Fruit fly (Drosophila melanogaster): ENCODE data around the gene CG5783.

Gene CG5783

dm6 chr2L:18158622-18159043 is 2.8 kb downstream of the CG5783 start (continued):
- TF ChIP-seq CHES-1-like (GFP tag; optimal IDR thresholded peaks at IDR 0.05) (no peak), CG6791 (GFP tag; IDR thresholded peaks at IDR 0.05; ENCODE audit: partially characterized antibody) (no peak), CG3163 (GFP tag; optimal IDR thresholded peaks at IDR 0.05) (no peak), nmo (GFP tag; optimal IDR thresholded peaks at IDR 0.05) (no peak), ham (GFP tag; IDR thresholded peaks at IDR 0.05) (no peak), peb (GFP tag; IDR thresholded peaks at IDR 0.05) (no peak), CG11504 (tag; optimal IDR thresholded peaks at IDR 0.05) (peak; percentile 52), eyg (GFP tag; optimal IDR thresholded peaks at IDR 0.05) (no peak), lab (GFP tag; optimal IDR thresholded peaks at IDR 0.05) (no peak), ro (GFP tag; IDR thresholded peaks at IDR 0.05) (no peak), CG13775 (GFP tag; optimal IDR thresholded peaks at IDR 0.05) (no peak), Oli (tag; optimal IDR thresholded peaks at IDR 0.05) (no peak), sima (GFP tag; optimal IDR thresholded peaks at IDR 0.05) (no peak), sd (tag; optimal IDR thresholded peaks at IDR 0.05) (no peak), CG1603 (tag; optimal IDR thresholded peaks at IDR 0.05) (peak; percentile 18), dpn (GFP tag; optimal IDR thresholded peaks at IDR 0.05) (no peak), Ada2b (GFP tag; IDR thresholded peaks at IDR 0.05) (no peak), CoRest (tag; optimal IDR thresholded peaks at IDR 0.05) (no peak), zen (tag; optimal IDR thresholded peaks at IDR 0.05) (peak; percentile 1), ind (GFP tag; optimal IDR thresholded peaks at IDR 0.05) (no peak), CG14441 (GFP tag; IDR thresholded peaks at IDR 0.05) (no peak), gt (GFP tag; IDR thresholded peaks at IDR 0.05) (no peak), CG7786 (GFP tag; optimal IDR thresholded peaks at IDR 0.05) (no peak), ranshi (GFP tag; IDR thresholded peaks at IDR 0.05) (no peak), CG18619 (GFP tag; optimal IDR thresholded peaks at IDR 0.05) (no peak), CG31224 (GFP tag; IDR thresholded peaks at IDR 0.05) (no peak), emc (GFP tag; optimal IDR thresholded peaks at IDR 0.05) (no peak), CG13123 (GFP tag; optimal IDR thresholded peaks at IDR 0.05) (no peak), br (optimal IDR thresholded peaks at IDR 0.05) (no peak), HHEX (GFP tag; optimal IDR thresholded peaks at IDR 0.05) (no peak), Pdp1 (GFP tag; optimal IDR thresholded peaks at IDR 0.05) (no peak), Bdp1 (GFP tag; optimal IDR thresholded peaks at IDR 0.05) (no peak), CG2199 (GFP tag; IDR thresholded peaks at IDR 0.05) (no peak), CG34224 (GFP tag; IDR thresholded peaks at IDR 0.05; ENCODE audit: partially characterized antibody) (no peak), knrl (GFP tag; IDR thresholded peaks at IDR 0.05; ENCODE audit: partially characterized antibody) (peak; percentile 35; the same call in 1 of the 3 replicates), run (tag; optimal IDR thresholded peaks at IDR 0.05) (no peak), CG17361 (GFP tag; IDR thresholded peaks at IDR 0.05) (no peak; the same call in 2 of the 3 replicates), E2f2 (GFP tag; IDR thresholded peaks at IDR 0.05) (peak; percentile 48), CG15514 (GFP tag; optimal IDR thresholded peaks at IDR 0.05) (no peak), stwl (tag; optimal IDR thresholded peaks at IDR 0.05) (peak; percentile 97), HLHmδ (GFP tag; optimal IDR thresholded peaks at IDR 0.05) (no peak), CG8290 (GFP tag; optimal IDR thresholded peaks at IDR 0.05) (no peak), CG8290 (tag; optimal IDR thresholded peaks at IDR 0.05) (no peak), Rx (GFP tag; IDR thresholded peaks at IDR 0.05) (no peak), Atf6 (GFP tag; IDR thresholded peaks at IDR 0.05) (no peak)

Measured in whole organism, embryonic.